Fruit fly (Drosophila melanogaster) whole organism, adult: ENCODE measurements around the gene Dscam3.

Experiments used
- CG11617 ChIP-seq: fragments of 200-800 bp; sonication (Bioruptor generic); optimal IDR thresholded peaks from 2 replicates; lab custom pipeline; 2017; ENCODE audit warnings: mild to moderate bottlenecking, missing biosample characterization, missing genetic modification reagents, missing genetic modification characterization
- CG14711 ChIP-seq: fragments of 200-800 bp; sonication (Bioruptor generic); optimal IDR thresholded peaks from 2 replicates; lab custom pipeline; 2018; ENCODE audit warnings: missing biosample characterization, mild to moderate bottlenecking, missing genetic modification characterization, moderate library complexity
- CG1620 ChIP-seq: fragments of 200-800 bp; sonication (Bioruptor generic); optimal IDR thresholded peaks from 2 replicates; lab custom pipeline; 2016; ENCODE audit warnings: missing biosample characterization, missing genetic modification characterization
- CG5204 ChIP-seq: fragments of 200-800 bp; sonication (Bioruptor generic); optimal IDR thresholded peaks from 2 replicates; lab custom pipeline; 2016; ENCODE audit warnings: missing biosample characterization, missing genetic modification characterization
- Clk ChIP-seq: fragments of 200-800 bp; sonication (Bioruptor generic); optimal IDR thresholded peaks from 2 replicates; lab custom pipeline; 2017; ENCODE audit warnings: missing biosample characterization, missing genetic modification characterization
- Crg-1 ChIP-seq: fragments of 200-800 bp; sonication (Bioruptor generic); optimal IDR thresholded peaks from 2 replicates; lab custom pipeline; 2016; ENCODE audit warnings: missing biosample characterization, missing genetic modification characterization
- Mnt ChIP-seq: fragments of 200-800 bp; sonication (Bioruptor generic); optimal IDR thresholded peaks from 2 replicates; lab custom pipeline; 2016; ENCODE audit warnings: missing biosample characterization, mild to moderate bottlenecking, missing genetic modification characterization
- cnc ChIP-seq, 2 experiments: fragments of >200 bp; optimal IDR thresholded peaks; 2 replicates each; lab custom pipeline; 2017
- kay ChIP-seq: fragments of 200-800 bp; sonication (Bioruptor generic); peaks from one replicate; lab custom pipeline; 2016; ENCODE audit warnings: missing biosample characterization, missing genetic modification characterization, borderline replicate concordance
- ovo ChIP-seq: fragments of 200-800 bp; sonication (Bioruptor generic); optimal IDR thresholded peaks from 2 replicates; lab custom pipeline; 2016; ENCODE audit warnings: missing biosample characterization, missing genetic modification characterization
- tj ChIP-seq: fragments of 200-800 bp; sonication (Bioruptor generic); optimal IDR thresholded peaks from 3 replicates; lab custom pipeline; 2017; ENCODE audit warnings: missing biosample characterization, mild to moderate bottlenecking, missing genetic modification characterization, moderate library complexity
- toe ChIP-seq: fragments of 200-800 bp; sonication (Bioruptor generic); optimal IDR thresholded peaks from 2 replicates; lab custom pipeline; 2016; ENCODE audit warnings: missing biosample characterization, missing genetic modification characterization

dm6 chr3R:17506833-17507232 lies 1.4 kb upstream of the Dscam3 start:
- TF ChIP-seq toe (GFP tag; lab: Kevin White, UChicago) (no peak), Mnt (no peak), ovo (GFP tag; lab: Kevin White, UChicago) (no peak), CG5204 (GFP tag; lab: Kevin White, UChicago) (no peak), CG11617 (no peak), Clk (GFP tag; lab: Kevin White, UChicago) (no peak), cnc (optimal IDR thresholded peaks at IDR 0.05; lab: Kevin White, UChicago) (no peak), Crg-1 (GFP tag; lab: Kevin White, UChicago) (no peak), CG1620 (GFP tag; lab: Kevin White, UChicago) (no peak), CG14711 (tag; lab: Kevin White, UChicago) (no peak), tj (GFP tag; lab: Kevin White, UChicago) (no peak), kay (GFP tag; lab: Kevin White, UChicago) (no peak)
